Worm (Caenorhabditis elegans): Measurements from ENCODE around the gene Y57G11C.3.

DNA sequence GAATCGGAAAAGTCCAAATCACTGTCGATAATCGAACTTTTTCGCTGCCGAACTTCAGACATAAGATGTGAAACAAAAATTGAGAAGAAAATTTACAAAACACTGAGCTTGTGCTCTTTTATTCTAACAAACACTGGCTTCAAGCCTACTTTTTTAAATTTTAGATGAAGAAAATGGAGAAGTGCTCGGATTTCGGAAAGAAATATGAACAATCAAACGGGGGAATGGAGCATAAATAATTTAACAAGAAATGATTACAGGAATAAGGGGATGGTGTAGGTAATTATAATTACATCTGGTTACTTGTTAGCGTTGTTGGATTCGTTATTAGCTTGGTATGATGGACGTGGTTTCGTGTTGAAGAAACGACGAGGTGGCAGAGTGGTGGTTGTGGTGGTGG is 3.3 kb downstream of the Y57G11C.3 start, which contains the start of gene degl-1:
- TF ChIP-seq nhr-11 (tag; optimal IDR thresholded peaks at IDR 0.05) (no peak), snpc-4 (tag; optimal IDR thresholded peaks at IDR 0.05) (no peak), zag-1 (tag; optimal IDR thresholded peaks at IDR 0.05) (no peak), unc-39 (tag; optimal IDR thresholded peaks at IDR 0.05) (no peak), elt-3 (tag; optimal IDR thresholded peaks at IDR 0.05) (no peak), mml-1 (tag; optimal IDR thresholded peaks at IDR 0.05) (no peak), aly-2 (tag; optimal IDR thresholded peaks at IDR 0.05) (no peak), nhr-28 (tag; optimal IDR thresholded peaks at IDR 0.05) (no peak), fos-1 (tag; optimal IDR thresholded peaks at IDR 0.05) (no peak), nhr-25 (tag; optimal IDR thresholded peaks at IDR 0.05) (no peak), sea-2 (GFP tag; optimal IDR thresholded peaks at IDR 0.05) (no peak), lin-15B (tag; optimal IDR thresholded peaks at IDR 0.05) (no peak), skn-1 (tag; optimal IDR thresholded peaks at IDR 0.05) (no peak)
